Fruit fly (Drosophila melanogaster) whole organism, embryonic: ENCODE results near the gene ZnT86D.
A peak's percentile ranks its signal among the peaks of the same experiment; 100 is the strongest.

Experiments
- Aef1 ChIP-seq: fragments of 200-800 bp; sonication (Bioruptor generic); IDR thresholded peaks from 3 replicates; pipeline ENCODE4 v1.3.6; 2022; ENCODE audit warnings: missing biosample characterization, missing genetic modification characterization
- CG10959 ChIP-seq: fragments of 200-800 bp; sonication (Bioruptor generic); IDR thresholded peaks from 2 replicates; pipeline ENCODE4 v1.3.6; 2022; ENCODE audit warnings: missing biosample characterization, missing genetic modification characterization
- CG11696 ChIP-seq: fragments of 200-800 bp; sonication (Bioruptor generic); IDR thresholded peaks from 2 replicates; pipeline ENCODE4 v1.3.6; 2022; ENCODE audit warnings: missing biosample characterization, missing genetic modification characterization
- CG12299 ChIP-seq: fragments of 200-800 bp; sonication (Bioruptor generic); optimal IDR thresholded peaks from 2 replicates; lab custom pipeline; 2018; ENCODE audit warnings: missing biosample characterization, mild to moderate bottlenecking, missing genetic modification characterization
- CG12769 ChIP-seq: fragments of 200-800 bp; sonication (Bioruptor generic); optimal IDR thresholded peaks from 2 replicates; lab custom pipeline; 2019; ENCODE audit warnings: missing biosample characterization, mild to moderate bottlenecking, missing genetic modification characterization, moderate library complexity
- CG13424 ChIP-seq: fragments of 200-800 bp; sonication (Bioruptor generic); optimal IDR thresholded peaks from 2 replicates; lab custom pipeline; 2019; ENCODE audit warnings: missing biosample characterization, mild to moderate bottlenecking, missing genetic modification characterization, moderate library complexity
- CG1603 ChIP-seq: fragments of 200-800 bp; sonication (Bioruptor generic); optimal IDR thresholded peaks from 2 replicates; lab custom pipeline; 2019; ENCODE audit warnings: missing biosample characterization, mild to moderate bottlenecking, missing genetic modification characterization, moderate library complexity
- CG16813 ChIP-seq: fragments of 200-800 bp; sonication (Bioruptor generic); IDR thresholded peaks from 3 replicates; pipeline ENCODE4 v1.3.6; 2022; ENCODE audit warnings: missing biosample characterization, missing genetic modification characterization; ENCODE audit not compliant: partially characterized antibody
- CG17361 ChIP-seq: fragments of 200-800 bp; sonication (Bioruptor generic); IDR thresholded peaks from 3 replicates; pipeline ENCODE4 v1.3.6; 2022; ENCODE audit warnings: missing biosample characterization, missing genetic modification characterization
- CG17385 ChIP-seq: fragments of 200-800 bp; sonication (Bioruptor generic); optimal IDR thresholded peaks from 3 replicates; lab custom pipeline; 2018; ENCODE audit warnings: missing biosample characterization, mild to moderate bottlenecking, missing genetic modification characterization
- CG30403 ChIP-seq: fragments of 200-800 bp; sonication (Bioruptor generic); optimal IDR thresholded peaks from 3 replicates; lab custom pipeline; 2016; ENCODE audit warnings: missing biosample characterization, missing genetic modification characterization
- CG3065 ChIP-seq: fragments of 200-800 bp; sonication (Bioruptor generic); optimal IDR thresholded peaks from 2 replicates; lab custom pipeline; 2016; ENCODE audit warnings: missing biosample characterization, missing genetic modification characterization
- CG31441 ChIP-seq: fragments of 200-800 bp; sonication (Bioruptor generic); IDR thresholded peaks from 2 replicates; pipeline ENCODE4 v1.3.6; 2022; ENCODE audit warnings: missing biosample characterization, missing genetic modification characterization
- CG3163 ChIP-seq: fragments of 200-800 bp; sonication (Bioruptor generic); optimal IDR thresholded peaks from 3 replicates; lab custom pipeline; 2016; ENCODE audit warnings: missing biosample characterization, missing genetic modification characterization
- CG32532 ChIP-seq: fragments of 200-800 bp; sonication (Bioruptor generic); IDR thresholded peaks from 2 replicates; pipeline ENCODE4 v1.3.6; 2022; ENCODE audit warnings: missing biosample characterization, missing genetic modification characterization
- CG3281 ChIP-seq: fragments of 200-800 bp; sonication (Bioruptor generic); optimal IDR thresholded peaks from 3 replicates; lab custom pipeline; 2017; ENCODE audit warnings: missing biosample characterization, mild to moderate bottlenecking, missing genetic modification characterization
- CG34422 ChIP-seq: fragments of 200-800 bp; sonication (Bioruptor generic); IDR thresholded peaks from 3 replicates; pipeline ENCODE4 v1.3.6; 2022; ENCODE audit warnings: missing biosample characterization, missing genetic modification characterization
- CG6272 ChIP-seq: fragments of 200-800 bp; sonication (Bioruptor generic); IDR thresholded peaks from 2 replicates; pipeline ENCODE4 v1.3.6; 2022; ENCODE audit warnings: missing biosample characterization, missing genetic modification characterization
- CG8089 ChIP-seq: fragments of 200-800 bp; sonication (Bioruptor generic); optimal IDR thresholded peaks from 3 replicates; lab custom pipeline; 2016; ENCODE audit warnings: missing biosample characterization, missing genetic modification characterization
- Dref ChIP-seq: fragments of 200-800 bp; sonication (Bioruptor generic); IDR thresholded peaks from 2 replicates; pipeline ENCODE4 v1.3.6; 2022; ENCODE audit warnings: missing biosample characterization, missing genetic modification characterization
- GATAe ChIP-seq: fragments of 200-800 bp; sonication (Bioruptor generic); conservative IDR thresholded peaks from 2 replicates; pipeline ENCODE4 v1.3.6; 2022; ENCODE audit warnings: missing biosample characterization, missing genetic modification characterization
- Mad ChIP-seq: fragments of 200-800 bp; sonication (Bioruptor generic); optimal IDR thresholded peaks from 2 replicates; lab custom pipeline; 2016; ENCODE audit warnings: missing biosample characterization, missing genetic modification characterization
- NFAT ChIP-seq: fragments of 200-800 bp; sonication (Bioruptor generic); IDR thresholded peaks from 2 replicates; pipeline ENCODE4 v1.3.6; 2022; ENCODE audit warnings: missing biosample characterization, missing genetic modification characterization
- NfI ChIP-seq: fragments of 200-800 bp; sonication (Bioruptor generic); optimal IDR thresholded peaks from 3 replicates; lab custom pipeline; 2018; ENCODE audit warnings: missing biosample characterization, mild to moderate bottlenecking, missing genetic modification characterization, moderate library complexity
- Ravus ChIP-seq: fragments of 200-800 bp; sonication (Bioruptor generic); IDR thresholded peaks from 2 replicates; pipeline ENCODE4 v1.3.6; 2022; ENCODE audit warnings: missing biosample characterization, missing genetic modification characterization
- Rx ChIP-seq: fragments of 200-800 bp; sonication (Bioruptor generic); IDR thresholded peaks from 2 replicates; pipeline ENCODE4 v1.3.6; 2022; ENCODE audit warnings: missing biosample characterization, missing genetic modification characterization
- Tbp ChIP-seq: fragments of >200 bp; optimal IDR thresholded peaks from 2 replicates; lab custom pipeline; 2018; ENCODE audit warnings: missing biosample characterization, missing genetic modification characterization
- Xbp1 ChIP-seq: fragments of 200-800 bp; sonication (Bioruptor generic); optimal IDR thresholded peaks from 3 replicates; lab custom pipeline; 2016; ENCODE audit warnings: missing biosample characterization, mild to moderate bottlenecking, missing genetic modification characterization
- aop ChIP-seq: fragments of 200-800 bp; sonication (Bioruptor generic); IDR thresholded peaks from 2 replicates; pipeline ENCODE4 v1.3.6; 2022; ENCODE audit warnings: missing biosample characterization, missing genetic modification characterization
- ash1 ChIP-seq: fragments of 200-800 bp; sonication (Bioruptor generic); optimal IDR thresholded peaks from 2 replicates; lab custom pipeline; 2018; ENCODE audit warnings: missing biosample characterization, mild to moderate bottlenecking, missing genetic modification characterization
- cas ChIP-seq: fragments of 200-800 bp; sonication (Bioruptor generic); IDR thresholded peaks from 2 replicates; pipeline ENCODE4 v1.3.6; 2022; ENCODE audit warnings: missing biosample characterization, missing genetic modification characterization
- chif ChIP-seq, 2 experiments: fragments of 200-800 bp; sonication (Bioruptor generic); optimal IDR thresholded peaks; 3 replicates each; lab custom pipeline; 2016; ENCODE audit warnings: missing biosample characterization in 2 of 2, missing genetic modification characterization in 2 of 2
- dimm ChIP-seq: fragments of 200-800 bp; sonication (Bioruptor generic); IDR thresholded peaks from 2 replicates; pipeline ENCODE4 v1.3.6; 2022; ENCODE audit warnings: missing biosample characterization, missing genetic modification characterization
- dpn ChIP-seq, 2 experiments: fragments of 200-800 bp; sonication (Bioruptor generic); optimal IDR thresholded peaks; 3 replicates each; lab custom pipeline; 2016; ENCODE audit warnings: missing biosample characterization in 2 of 2, missing genetic modification characterization in 2 of 2
- ewg ChIP-seq: fragments of 200-800 bp; sonication (Bioruptor generic); optimal IDR thresholded peaks from 3 replicates; lab custom pipeline; 2017; ENCODE audit warnings: mild to moderate bottlenecking, missing biosample characterization, missing genetic modification reagents, missing genetic modification characterization
- eyg ChIP-seq: fragments of 200-800 bp; sonication (Bioruptor generic); optimal IDR thresholded peaks from 3 replicates; lab custom pipeline; 2016; ENCODE audit warnings: missing biosample characterization, missing genetic modification characterization
- gcm2 ChIP-seq: fragments of 200-800 bp; sonication (Bioruptor generic); optimal IDR thresholded peaks from 2 replicates; lab custom pipeline; 2016; ENCODE audit warnings: missing biosample characterization, missing genetic modification characterization
- gt ChIP-seq: fragments of 200-800 bp; sonication (Bioruptor generic); IDR thresholded peaks from 2 replicates; pipeline ENCODE4 v1.3.6; 2022; ENCODE audit warnings: missing biosample characterization, missing genetic modification characterization
- hth ChIP-seq: fragments of >200 bp; optimal IDR thresholded peaks from 2 replicates; lab custom pipeline; 2017; ENCODE audit warnings: inconsistent platforms
- jumu ChIP-seq: fragments of 200-800 bp; sonication (Bioruptor generic); optimal IDR thresholded peaks from 3 replicates; lab custom pipeline; 2016; ENCODE audit warnings: missing biosample characterization, missing genetic modification characterization
- lab ChIP-seq: fragments of 200-800 bp; sonication (Bioruptor generic); optimal IDR thresholded peaks from 3 replicates; lab custom pipeline; 2017; ENCODE audit warnings: missing biosample characterization, missing genetic modification characterization, mild to moderate bottlenecking, moderate library complexity, missing genetic modification reagents
- mld ChIP-seq: fragments of 200-800 bp; sonication (Bioruptor generic); IDR thresholded peaks from 3 replicates; pipeline ENCODE4 v1.3.6; 2022; ENCODE audit warnings: missing biosample characterization, missing genetic modification characterization; ENCODE audit not compliant: partially characterized antibody
- rib ChIP-seq: fragments of 200-800 bp; sonication (Bioruptor generic); IDR thresholded peaks from 2 replicates; pipeline ENCODE4 v1.3.6; 2022; ENCODE audit warnings: missing biosample characterization, missing genetic modification characterization
- sna ChIP-seq: fragments of 200-800 bp; sonication (Bioruptor generic); IDR thresholded peaks from 2 replicates; pipeline ENCODE4 v1.3.6; 2022; ENCODE audit warnings: missing biosample characterization, missing genetic modification characterization; ENCODE audit not compliant: partially characterized antibody
- sqz ChIP-seq: fragments of 200-800 bp; sonication (Bioruptor generic); optimal IDR thresholded peaks from 3 replicates; lab custom pipeline; 2018; ENCODE audit warnings: missing biosample characterization, mild to moderate bottlenecking, missing genetic modification characterization
- stwl ChIP-seq: fragments of 200-800 bp; sonication (Bioruptor generic); optimal IDR thresholded peaks from 3 replicates; lab custom pipeline; 2018; ENCODE audit warnings: missing biosample characterization, mild to moderate bottlenecking, missing genetic modification characterization, moderate library complexity
- ttk ChIP-seq: fragments of 200-800 bp; sonication (Bioruptor generic); IDR thresholded peaks from 2 replicates; pipeline ENCODE4 v2.1.2; 2022; ENCODE audit warnings: missing biosample characterization, missing genetic modification characterization
- tup ChIP-seq: fragments of 200-800 bp; sonication (Bioruptor generic); optimal IDR thresholded peaks from 2 replicates; lab custom pipeline; 2016; ENCODE audit warnings: missing biosample characterization, mild to moderate bottlenecking, missing genetic modification characterization, moderate library complexity
- tx ChIP-seq: fragments of 200-800 bp; sonication (Bioruptor generic); optimal IDR thresholded peaks from 2 replicates; lab custom pipeline; 2016; ENCODE audit warnings: missing biosample characterization, missing genetic modification characterization
- zen2 ChIP-seq: fragments of 200-800 bp; sonication (Bioruptor generic); IDR thresholded peaks from 3 replicates; pipeline ENCODE4 v1.3.6; 2022; ENCODE audit warnings: missing biosample characterization, missing genetic modification characterization; ENCODE audit not compliant: partially characterized antibody

The ZnT86D gene

DNA sequence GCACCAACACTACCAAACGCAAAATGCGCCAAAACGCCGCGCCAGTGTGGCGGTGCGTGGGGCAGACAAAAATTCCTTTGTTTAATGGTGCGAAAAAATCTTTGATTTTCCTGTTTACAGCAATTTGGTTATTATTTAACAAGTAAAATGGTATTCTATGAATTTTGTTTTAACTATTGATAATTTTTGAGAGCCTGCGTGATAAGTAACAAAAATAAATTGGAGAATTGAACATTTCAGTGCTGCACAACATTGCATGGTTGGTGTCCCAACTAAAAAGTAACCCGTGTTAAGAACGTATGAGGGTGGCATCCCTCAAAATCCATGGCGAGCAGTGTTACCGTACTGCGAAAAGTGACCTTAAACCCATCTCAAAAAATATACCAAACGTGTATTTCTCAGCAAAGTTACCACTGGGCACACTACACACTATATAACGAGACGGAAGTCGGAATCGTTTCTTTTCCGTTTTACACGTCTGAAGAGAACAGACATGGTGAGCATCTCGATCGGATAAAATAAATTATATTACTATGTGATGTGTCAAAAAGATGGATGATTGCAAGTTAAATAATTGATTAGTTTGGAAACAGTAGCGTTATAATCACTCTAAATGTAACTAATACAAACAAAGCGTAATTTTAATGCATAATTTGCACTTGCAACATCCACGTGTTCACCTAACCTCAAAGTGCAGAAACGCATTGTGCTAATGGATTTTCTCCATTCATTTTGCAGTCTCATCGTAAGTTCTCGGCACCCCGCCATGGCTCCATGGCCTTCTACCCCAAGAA lies 7.3 kb upstream of the ZnT86D start, which contains the start of the genes CG6693 and RpL3 (continued):
- TF ChIP-seq Ravus (GFP tag; lab: Robert Waterston, UW): no peak
- peak; percentile 84 for TF ChIP-seq NfI (GFP tag; lab: Kevin White, UChicago)
- TF ChIP-seq CG1603 (tag; lab: Kevin White, UChicago): peak; percentile 90
- TF ChIP-seq NFAT (GFP tag; lab: Robert Waterston, UW): peak; percentile 88
- TF ChIP-seq CG32532: peak; percentile 86
- peak; percentile 55 for TF ChIP-seq ttk (GFP tag; lab: Robert Waterston, UW)
- TF ChIP-seq CG34422: peak; percentile 91
- TF ChIP-seq hth: no peak
- TF ChIP-seq CG31441: peak; percentile 74
- no peak for TF ChIP-seq GATAe
- TF ChIP-seq Aef1: no peak; the same call in 2 of the 3 replicates
- TF ChIP-seq CG11696: peak; percentile 72
- peak; percentile 87 for TF ChIP-seq sqz (GFP tag; lab: Kevin White, UChicago)
- TF ChIP-seq Tbp (GFP tag; lab: Kevin White, UChicago): peak; percentile 83
- peak; percentile 36; the same call in 1 of the 2 replicates for TF ChIP-seq Rx (GFP tag; lab: Robert Waterston, UW)
- TF ChIP-seq ash1 (GFP tag; lab: Kevin White, UChicago): peak; percentile 83
- peak; percentile 50 for TF ChIP-seq Mad (GFP tag; lab: Kevin White, UChicago)
- TF ChIP-seq CG12299: peak; percentile 83
- peak; percentile 49 for TF ChIP-seq CG13424 (tag; lab: Kevin White, UChicago)
- TF ChIP-seq CG30403: peak; percentile 55
- TF ChIP-seq aop (GFP tag; lab: Robert Waterston, UW): no peak
- TF ChIP-seq mld (GFP tag; lab: Robert Waterston, UW): no peak
- peak; percentile 26 for TF ChIP-seq chif (GFP tag; optimal IDR thresholded peaks at IDR 0.05; lab: Kevin White, UChicago)
- peak; percentile 25 for TF ChIP-seq eyg
- TF ChIP-seq cas: peak; percentile 55; the same call in 1 of the 2 replicates
- TF ChIP-seq Xbp1 (GFP tag; lab: Kevin White, UChicago): peak; percentile 52
- peak; percentile 32 to 63 for TF ChIP-seq dpn (GFP tag; optimal IDR thresholded peaks at IDR 0.05; lab: Kevin White, UChicago)
- TF ChIP-seq tx: no peak
- TF ChIP-seq CG17361 (GFP tag; lab: Robert Waterston, UW): peak; percentile 78
- no peak for TF ChIP-seq zen2 (GFP tag; lab: Robert Waterston, UW)
- TF ChIP-seq gt (GFP tag; lab: Robert Waterston, UW): no peak
- peak; percentile 66 for TF ChIP-seq gcm2
- TF ChIP-seq CG10959: peak; percentile 40; the same call in 1 of the 2 replicates
- TF ChIP-seq stwl (tag; lab: Kevin White, UChicago): peak; percentile 49
- TF ChIP-seq CG3281 (GFP tag; lab: Kevin White, UChicago): peak; percentile 85
- TF ChIP-seq CG17385 (GFP tag; lab: Kevin White, UChicago): peak; percentile 88
- no peak for TF ChIP-seq tup
- peak; percentile 47; the same call in 1 of the 2 replicates for TF ChIP-seq CG6272 (GFP tag; lab: Robert Waterston, UW)
- peak; percentile 56 for TF ChIP-seq CG3163 (GFP tag; lab: Kevin White, UChicago)
- TF ChIP-seq rib: peak; percentile 71
- peak; percentile 44 for TF ChIP-seq Dref (GFP tag; lab: Robert Waterston, UW)
- peak; percentile 65 for TF ChIP-seq CG8089 (GFP tag; lab: Kevin White, UChicago)
- TF ChIP-seq sna (GFP tag; lab: Robert Waterston, UW): no peak
- TF ChIP-seq lab (GFP tag; lab: Kevin White, UChicago): peak; percentile 92
- TF ChIP-seq CG12769 (tag; lab: Kevin White, UChicago): peak; percentile 82
- TF ChIP-seq CG16813 (GFP tag; lab: Robert Waterston, UW): no peak
- TF ChIP-seq dimm (GFP tag; lab: Robert Waterston, UW): no peak
- no peak for TF ChIP-seq jumu (GFP tag; lab: Kevin White, UChicago)
- peak; percentile 41 for TF ChIP-seq ewg (GFP tag; lab: Kevin White, UChicago)
- TF ChIP-seq CG3065 (GFP tag; lab: Kevin White, UChicago): peak; percentile 18
